Worm (Caenorhabditis elegans): ENCODE results near the gene grl-19.

ce11 chrIV:247494-247893 is 4.9 kb downstream of the grl-19 start:
- TF ChIP-seq blmp-1 (tag; optimal IDR thresholded peaks at IDR 0.05), result peak; percentile 89
- TF ChIP-seq lin-13 (GFP tag; optimal IDR thresholded peaks at IDR 0.05), result no peak
- no peak for TF ChIP-seq nhr-76 (tag; optimal IDR thresholded peaks at IDR 0.05)
- no peak for TF ChIP-seq ztf-11 (tag; optimal IDR thresholded peaks at IDR 0.05)
- TF ChIP-seq mab-9 (GFP tag; IDR thresholded peaks at IDR 0.05), result no peak
